Worm (Caenorhabditis elegans) whole organism, L1 larva: Measurements from ENCODE around the gene fbxa-14.

Source experiments
- C34B4.2 ChIP-seq: sonication (generic microtip); optimal IDR thresholded peaks from 2 replicates; lab custom pipeline; 2017; ENCODE audit warnings: mild to moderate bottlenecking, missing genetic modification characterization, missing compliant biosample characterization
- Y116A8C.19 ChIP-seq: sonication (generic microtip); optimal IDR thresholded peaks from 2 replicates; lab custom pipeline; 2016; ENCODE audit warnings: missing compliant biosample characterization, missing genetic modification characterization, borderline replicate concordance
- alr-1 ChIP-seq: fragments of 200-800 bp; sonication (Bioruptor generic); optimal IDR thresholded peaks from 2 replicates; lab custom pipeline; 2018; ENCODE audit warnings: borderline replicate concordance, mild to moderate bottlenecking, missing genetic modification characterization, missing compliant biosample characterization
- aly-2 ChIP-seq: fragments of 150-350 bp; optimal IDR thresholded peaks from 2 replicates; lab custom pipeline; 2014; ENCODE audit warnings: missing biosample characterization, missing genetic modification characterization
- ama-1 ChIP-seq: fragments of 150-350 bp; optimal IDR thresholded peaks from 2 replicates; lab custom pipeline; 2014
- blmp-1 ChIP-seq: fragments of 150-350 bp; optimal IDR thresholded peaks from 2 replicates; lab custom pipeline; 2014; ENCODE audit warnings: missing biosample characterization, missing genetic modification characterization
- ceh-63 ChIP-seq: fragments of 200-800 bp; sonication (Bioruptor generic); optimal IDR thresholded peaks from 2 replicates; lab custom pipeline; 2018; ENCODE audit warnings: mild to moderate bottlenecking, missing genetic modification characterization, missing compliant biosample characterization
- ceh-8 ChIP-seq: fragments of 200-800 bp; sonication (Bioruptor generic); optimal IDR thresholded peaks from 2 replicates; lab custom pipeline; 2018; ENCODE audit warnings: mild to moderate bottlenecking, missing genetic modification characterization, moderate library complexity, missing compliant biosample characterization
- ceh-88 ChIP-seq: fragments of 200-800 bp; sonication (Bioruptor generic); IDR thresholded peaks from 2 replicates; pipeline ENCODE4 v1.3.6; 2022; ENCODE audit warnings: missing genetic modification characterization, missing compliant biosample characterization
- dpl-1 ChIP-seq, 3 experiments: fragments of 150-350 bp in 2 of 3; sonication (generic microtip) in 1 of 3; optimal IDR thresholded peaks; 2 replicates each; lab custom pipeline; 2014 to 2017; ENCODE audit warnings: missing biosample characterization in 3 of 3, missing genetic modification characterization in 3 of 3, missing genetic modification reagents in 3 of 3
- dsc-1 ChIP-seq: sonication (generic microtip); optimal IDR thresholded peaks from 2 replicates; lab custom pipeline; 2016; ENCODE audit warnings: mild to moderate bottlenecking, missing genetic modification characterization, missing compliant biosample characterization
- efl-1 ChIP-seq, 4 experiments: fragments of 150-350 bp; optimal IDR thresholded peaks in 3 of 4; peaks in 1 of 4; 1 replicate in 1 of 4; 2 replicates in 3 of 4; lab custom pipeline; 2014; ENCODE audit warnings: missing biosample characterization in 2 of 4, missing genetic modification characterization in 2 of 4, missing genetic modification reagents in 2 of 4
- efl-3 ChIP-seq: fragments of 200-800 bp; sonication (Bioruptor generic); optimal IDR thresholded peaks from 2 replicates; lab custom pipeline; 2018; ENCODE audit warnings: mild to moderate bottlenecking, missing genetic modification characterization, missing compliant biosample characterization
- egl-13 ChIP-seq: sonication (generic microtip); optimal IDR thresholded peaks from 2 replicates; lab custom pipeline; 2016; ENCODE audit warnings: missing genotype, missing genetic modification reagents, missing genetic modification characterization, missing compliant biosample characterization
- egl-27 ChIP-seq, 2 experiments: fragments of 150-350 bp in 1 of 2; sonication (generic microtip); optimal IDR thresholded peaks; 3 replicates each; lab custom pipeline; 2017 to 2018; ENCODE audit warnings: missing biosample characterization in 2 of 2, missing genetic modification characterization in 2 of 2, missing genetic modification reagents in 2 of 2
- elt-3 ChIP-seq, 6 experiments: fragments of 150-350 bp in 1 of 6; sonication (generic microtip); optimal IDR thresholded peaks; 2 replicates each; lab custom pipeline; 2017 to 2018; ENCODE audit warnings: missing biosample characterization in 6 of 6, missing genetic modification characterization in 6 of 6, inconsistent platforms in 1 of 6
- fkh-8 ChIP-seq: sonication (generic microtip); optimal IDR thresholded peaks from 2 replicates; lab custom pipeline; 2016; ENCODE audit warnings: mild to moderate bottlenecking, missing genetic modification characterization, missing compliant biosample characterization
- grh-1 ChIP-seq: fragments of 200-800 bp; sonication (Bioruptor generic); IDR thresholded peaks from 2 replicates; pipeline ENCODE4 v1.3.6; 2022; ENCODE audit warnings: missing genetic modification reagents, missing genetic modification characterization, missing compliant biosample characterization
- hlh-17 ChIP-seq: fragments of 200-800 bp; sonication (Bioruptor generic); optimal IDR thresholded peaks from 2 replicates; lab custom pipeline; 2018; ENCODE audit warnings: missing genetic modification characterization, mild to moderate bottlenecking, missing compliant biosample characterization, moderate library complexity, borderline replicate concordance
- hlh-4 ChIP-seq: sonication (generic microtip); optimal IDR thresholded peaks from 2 replicates; lab custom pipeline; 2016; ENCODE audit warnings: mild to moderate bottlenecking, missing genetic modification characterization, missing compliant biosample characterization
- hpl-2 ChIP-seq: fragments of 150-350 bp; optimal IDR thresholded peaks from 2 replicates; lab custom pipeline; 2014; ENCODE audit warnings: missing biosample characterization, missing genetic modification reagents, missing genetic modification characterization
- irx-1 ChIP-seq: sonication (generic microtip); optimal IDR thresholded peaks from 2 replicates; lab custom pipeline; 2016; ENCODE audit warnings: missing genetic modification characterization, missing compliant biosample characterization
- isw-1 ChIP-seq: fragments of 200-800 bp; sonication (Bioruptor generic); IDR thresholded peaks from 2 replicates; pipeline ENCODE4 v1.3.6; 2022; ENCODE audit warnings: missing genetic modification characterization, missing compliant biosample characterization
- lin-13 ChIP-seq: fragments of 150-350 bp; optimal IDR thresholded peaks from 2 replicates; lab custom pipeline; 2014; ENCODE audit warnings: missing biosample characterization, missing genetic modification reagents, missing genetic modification characterization
- lin-15B ChIP-seq: fragments of 150-350 bp; sonication (generic microtip); optimal IDR thresholded peaks from 3 replicates; lab custom pipeline; 2014; ENCODE audit warnings: missing biosample characterization, missing genetic modification characterization
- lin-35 ChIP-seq, 2 experiments: fragments of 150-350 bp; optimal IDR thresholded peaks; 2 replicates each; lab custom pipeline; 2014; ENCODE audit warnings: missing biosample characterization in 2 of 2, missing genetic modification characterization in 2 of 2, missing genetic modification reagents in 2 of 2
- lin-39 ChIP-seq: fragments of 150-350 bp; optimal IDR thresholded peaks from 2 replicates; lab custom pipeline; 2014; ENCODE audit warnings: missing biosample characterization, missing genetic modification reagents, missing genetic modification characterization
- lir-3 ChIP-seq: sonication (generic microtip); optimal IDR thresholded peaks from 2 replicates; lab custom pipeline; 2016; ENCODE audit warnings: mild to moderate bottlenecking, missing genetic modification characterization, moderate library complexity, missing compliant biosample characterization; ENCODE audit not compliant: poor library complexity
- lsy-2 ChIP-seq, 2 experiments: fragments of 150-350 bp; optimal IDR thresholded peaks; 2 replicates each; lab custom pipeline; 2014; ENCODE audit warnings: missing biosample characterization in 2 of 2, missing genetic modification characterization in 2 of 2
- mab-9 ChIP-seq: fragments of 200-800 bp; sonication (Bioruptor generic); IDR thresholded peaks from 2 replicates; pipeline ENCODE4 v1.3.6; 2022; ENCODE audit warnings: missing genetic modification reagents, missing genetic modification characterization, missing compliant biosample characterization
- mdl-1 ChIP-seq, 2 experiments: fragments of 150-350 bp; optimal IDR thresholded peaks; 2 replicates each; lab custom pipeline; 2014 to 2017; ENCODE audit warnings: missing biosample characterization in 2 of 2, missing genetic modification characterization in 2 of 2, inconsistent platforms in 1 of 2
- nhr-11 ChIP-seq: fragments of 150-350 bp; optimal IDR thresholded peaks from 2 replicates; lab custom pipeline; 2014; ENCODE audit warnings: missing biosample characterization, missing genetic modification characterization
- nhr-19 ChIP-seq: fragments of 200-800 bp; sonication (Bioruptor generic); conservative IDR thresholded peaks from 2 replicates; pipeline ENCODE4 v1.3.6; 2022; ENCODE audit warnings: missing genetic modification characterization, missing compliant biosample characterization
- nhr-28 ChIP-seq: fragments of 150-350 bp; optimal IDR thresholded peaks from 2 replicates; lab custom pipeline; 2014; ENCODE audit warnings: missing biosample characterization, missing genetic modification characterization
- nhr-47 ChIP-seq: sonication (generic microtip); optimal IDR thresholded peaks from 2 replicates; lab custom pipeline; 2016; ENCODE audit warnings: mild to moderate bottlenecking, missing genetic modification characterization, moderate library complexity, missing compliant biosample characterization
- nhr-71 ChIP-seq: sonication (generic microtip); optimal IDR thresholded peaks from 2 replicates; lab custom pipeline; 2016; ENCODE audit warnings: mild to moderate bottlenecking, missing genetic modification characterization, moderate library complexity, missing compliant biosample characterization
- nhr-76 ChIP-seq: sonication (generic microtip); optimal IDR thresholded peaks from 2 replicates; lab custom pipeline; 2017; ENCODE audit warnings: missing biosample characterization, missing genetic modification characterization
- nhr-77 ChIP-seq: fragments of 150-350 bp; optimal IDR thresholded peaks from 2 replicates; lab custom pipeline; 2014; ENCODE audit warnings: missing biosample characterization, missing genetic modification characterization
- nhr-84 ChIP-seq: sonication (generic microtip); optimal IDR thresholded peaks from 2 replicates; lab custom pipeline; 2017; ENCODE audit warnings: missing biosample characterization, missing genetic modification characterization
- pax-3 ChIP-seq: fragments of 200-800 bp; sonication (Bioruptor generic); optimal IDR thresholded peaks from 2 replicates; lab custom pipeline; 2018; ENCODE audit warnings: mild to moderate bottlenecking, missing genetic modification characterization, moderate library complexity, missing compliant biosample characterization
- skn-1 ChIP-seq: fragments of 150-350 bp; optimal IDR thresholded peaks from 2 replicates; lab custom pipeline; 2014; ENCODE audit warnings: missing biosample characterization, missing genetic modification characterization
- snpc-4 ChIP-seq: fragments of 150-350 bp; optimal IDR thresholded peaks from 2 replicates; lab custom pipeline; 2014; ENCODE audit warnings: missing biosample characterization, missing genetic modification characterization
- snu-23 ChIP-seq: sonication (generic microtip); optimal IDR thresholded peaks from 2 replicates; lab custom pipeline; 2016; ENCODE audit warnings: missing genetic modification characterization, missing compliant biosample characterization
- sox-4 ChIP-seq: sonication (generic microtip); optimal IDR thresholded peaks from 2 replicates; lab custom pipeline; 2016; ENCODE audit warnings: missing genetic modification characterization, missing compliant biosample characterization
- sptf-1 ChIP-seq: fragments of 150-350 bp; optimal IDR thresholded peaks from 2 replicates; lab custom pipeline; 2014; ENCODE audit warnings: missing biosample characterization, missing genetic modification characterization
- tbx-2 ChIP-seq: sonication (generic microtip); optimal IDR thresholded peaks from 2 replicates; lab custom pipeline; 2016; ENCODE audit warnings: missing genetic modification characterization, missing compliant biosample characterization
- tlp-1 ChIP-seq: fragments of 150-350 bp; optimal IDR thresholded peaks from 2 replicates; lab custom pipeline; 2014; ENCODE audit warnings: missing biosample characterization, missing genetic modification characterization
- unc-130 ChIP-seq: fragments of 150-350 bp; optimal IDR thresholded peaks from 2 replicates; lab custom pipeline; 2017; ENCODE audit warnings: missing biosample characterization, missing genetic modification characterization, inconsistent platforms
- unc-30 ChIP-seq: sonication (generic microtip); optimal IDR thresholded peaks from 2 replicates; lab custom pipeline; 2017; ENCODE audit warnings: missing biosample characterization, missing genetic modification characterization
- unc-62 ChIP-seq: fragments of 150-350 bp; optimal IDR thresholded peaks from 2 replicates; lab custom pipeline; 2014; ENCODE audit warnings: missing biosample characterization, missing genetic modification reagents, missing genetic modification characterization
- vab-15 ChIP-seq: sonication (generic microtip); optimal IDR thresholded peaks from 2 replicates; lab custom pipeline; 2017; ENCODE audit warnings: missing genotype, mild to moderate bottlenecking, missing genetic modification characterization, missing compliant biosample characterization
- zip-4 ChIP-seq: fragments of 200-800 bp; sonication (Bioruptor generic); optimal IDR thresholded peaks from 2 replicates; lab custom pipeline; 2018; ENCODE audit warnings: mild to moderate bottlenecking, missing genetic modification characterization, moderate library complexity, missing compliant biosample characterization
- ztf-4 ChIP-seq: fragments of 150-350 bp; optimal IDR thresholded peaks from 2 replicates; lab custom pipeline; 2014; ENCODE audit warnings: missing biosample characterization, missing genetic modification characterization

The fbxa-14 gene

DNA sequence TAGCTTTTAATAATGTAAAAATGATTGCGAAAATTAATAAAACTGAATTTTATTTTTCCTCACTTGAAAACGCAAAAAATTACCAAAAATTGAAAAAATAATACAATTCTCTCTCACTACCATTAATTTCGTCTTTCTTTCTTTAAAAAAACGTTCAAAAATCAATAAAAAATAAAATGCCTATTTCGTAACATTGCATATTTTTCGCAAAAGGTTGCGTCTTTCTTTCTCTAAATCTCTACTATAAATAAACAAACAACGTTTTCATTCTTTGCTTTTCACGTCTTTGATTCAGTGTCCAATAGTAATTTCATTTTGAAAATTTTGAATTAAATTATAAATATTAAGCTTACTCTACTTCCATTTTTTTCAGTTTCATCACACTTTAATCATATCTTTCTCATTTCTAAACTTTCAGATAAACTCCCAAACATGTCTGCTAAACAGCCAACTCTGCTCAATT lies 39.8 kb downstream of the fbxa-14 start, which contains the start of gene fbxa-37 (continued):
- TF ChIP-seq snpc-4 (tag; lab: Kevin White, UChicago) = no peak
- TF ChIP-seq elt-3 (tag; optimal IDR thresholded peaks at IDR 0.05; lab: Kevin White, UChicago) = no peak
- TF ChIP-seq nhr-19 (GFP tag; lab: Robert Waterston, UW) = no peak
- TF ChIP-seq dpl-1 (GFP tag; optimal IDR thresholded peaks at IDR 0.05; lab: Kevin White, UChicago) = no peak
- peak in 1 of 2 experiments; percentile 25 for TF ChIP-seq lin-35 (GFP tag; optimal IDR thresholded peaks at IDR 0.05; lab: Kevin White, UChicago)
- no peak for TF ChIP-seq nhr-11 (tag; lab: Kevin White, UChicago)
- no peak for TF ChIP-seq unc-30
- no peak for TF ChIP-seq ceh-63 (GFP tag; lab: Kevin White, UChicago)
- no peak for TF ChIP-seq efl-3 (GFP tag; lab: Kevin White, UChicago)
- no peak for TF ChIP-seq egl-27 (tag; optimal IDR thresholded peaks at IDR 0.05; lab: Kevin White, UChicago)
- TF ChIP-seq egl-13 = no peak
- peak; percentile 37 to 59 for TF ChIP-seq lsy-2 (tag; optimal IDR thresholded peaks at IDR 0.05; lab: Kevin White, UChicago)
- no peak for TF ChIP-seq mab-9 (GFP tag; lab: Robert Waterston, UW)
- no peak for TF ChIP-seq nhr-84
- TF ChIP-seq tlp-1 (tag; lab: Kevin White, UChicago) = no peak
- no peak for TF ChIP-seq Y116A8C.19 (tag; lab: Kevin White, UChicago)
- no peak for TF ChIP-seq hlh-4 (tag; lab: Kevin White, UChicago)
- TF ChIP-seq blmp-1 (tag; lab: Kevin White, UChicago) = no peak
- no peak for TF ChIP-seq tbx-2 (tag; lab: Kevin White, UChicago)
- no peak for TF ChIP-seq mdl-1 (tag; optimal IDR thresholded peaks at IDR 0.05; lab: Kevin White, UChicago)
- TF ChIP-seq ama-1 (lab: Kevin White, UChicago) = no peak
- TF ChIP-seq lin-39 (tag; lab: Kevin White, UChicago) = no peak
- TF ChIP-seq lin-15B (tag; lab: Kevin White, UChicago) = no peak
- no peak for TF ChIP-seq hpl-2
- TF ChIP-seq grh-1 = no peak
- no peak for TF ChIP-seq unc-130 (tag; lab: Kevin White, UChicago)
- TF ChIP-seq ztf-4 (tag; lab: Kevin White, UChicago) = no peak
- TF ChIP-seq nhr-28 (tag; lab: Kevin White, UChicago) = no peak
- peak; percentile 18 for TF ChIP-seq nhr-47
- TF ChIP-seq isw-1 (GFP tag; lab: Robert Waterston, UW) = no peak
- no peak for TF ChIP-seq C34B4.2 (tag; lab: Kevin White, UChicago)
- TF ChIP-seq zip-4 (GFP tag; lab: Kevin White, UChicago) = peak; percentile 92
- no peak for TF ChIP-seq aly-2 (tag; lab: Kevin White, UChicago)
- no peak for TF ChIP-seq hlh-17 (GFP tag; lab: Kevin White, UChicago)
- no peak for TF ChIP-seq nhr-76
- TF ChIP-seq pax-3 (tag; lab: Kevin White, UChicago) = no peak
- TF ChIP-seq lir-3 (tag; lab: Kevin White, UChicago) = no peak
- TF ChIP-seq nhr-77 (tag; lab: Kevin White, UChicago) = no peak
- TF ChIP-seq ceh-8 (GFP tag; lab: Kevin White, UChicago) = no peak
- TF ChIP-seq sptf-1 (tag; lab: Kevin White, UChicago) = no peak
- no peak for TF ChIP-seq unc-62
- TF ChIP-seq nhr-71 = peak; percentile 42
- TF ChIP-seq skn-1 (tag; lab: Kevin White, UChicago) = peak; percentile 61
- peak; percentile 22 to 36 for TF ChIP-seq efl-1 (optimal IDR thresholded peaks at IDR 0.05; lab: Kevin White, UChicago)
- peak; percentile 18 to 80 for TF ChIP-seq efl-1 (GFP tag; optimal IDR thresholded peaks at IDR 0.05 in 1 of 2; lab: Kevin White, UChicago)
- no peak for TF ChIP-seq alr-1
- no peak for TF ChIP-seq dsc-1
- no peak for TF ChIP-seq ceh-88 (GFP tag; lab: Robert Waterston, UW)
- TF ChIP-seq snu-23 (GFP tag; lab: Kevin White, UChicago) = no peak
- no peak for TF ChIP-seq fkh-8 (tag; lab: Kevin White, UChicago)
- TF ChIP-seq irx-1 (tag; lab: Kevin White, UChicago) = no peak
- no peak for TF ChIP-seq sox-4 (tag; lab: Kevin White, UChicago)
- TF ChIP-seq vab-15 = no peak
- no peak for TF ChIP-seq lin-13 (GFP tag; lab: Kevin White, UChicago)
